Fruit fly (Drosophila melanogaster): Measurements from ENCODE around the gene SCaMC.

Gene SCaMC

dm6 chr3L:12408513-12409320 is 5.9 kb downstream of the SCaMC start (continued):
- peak; percentile 49 for TF ChIP-seq Hr39 (GFP tag; optimal IDR thresholded peaks at IDR 0.05)
- peak; percentile 85 for TF ChIP-seq Lpt (GFP tag; optimal IDR thresholded peaks at IDR 0.05)
- peak; percentile 60 for TF ChIP-seq Sox102F (GFP tag; optimal IDR thresholded peaks at IDR 0.05)
- TF ChIP-seq CG11762 (GFP tag; optimal IDR thresholded peaks at IDR 0.05; ENCODE audit: insufficient read depth) = peak; percentile 68
- no peak for TF ChIP-seq CG4318 (GFP tag; optimal IDR thresholded peaks at IDR 0.05)
- TF ChIP-seq CG6854 (GFP tag; optimal IDR thresholded peaks at IDR 0.05) = peak; percentile 96
- TF ChIP-seq CG32006 (GFP tag; optimal IDR thresholded peaks at IDR 0.05) = peak; percentile 59
- peak; percentile 44 for TF ChIP-seq Ets96B (tag; optimal IDR thresholded peaks at IDR 0.05)
- TF ChIP-seq eg (GFP tag; IDR thresholded peaks at IDR 0.05) = peak; percentile 93
- TF ChIP-seq CG31627 (GFP tag; optimal IDR thresholded peaks at IDR 0.05) = peak; percentile 50
- TF ChIP-seq cyc (GFP tag; optimal IDR thresholded peaks at IDR 0.05) = peak; percentile 16
- TF ChIP-seq Eip78C (GFP tag) = peak; percentile 64
- peak; percentile 3 for TF ChIP-seq CG6792 (GFP tag; optimal IDR thresholded peaks at IDR 0.05)
- TF ChIP-seq Gug (GFP tag; IDR thresholded peaks at IDR 0.05) = peak; percentile 56
- TF ChIP-seq achi (GFP tag; optimal IDR thresholded peaks at IDR 0.05) = peak; percentile 27
- peak; percentile 69 for TF ChIP-seq topi (GFP tag; optimal IDR thresholded peaks at IDR 0.05)
- TF ChIP-seq CG11902 (GFP tag; optimal IDR thresholded peaks at IDR 0.05) = peak; percentile 42
- peak; percentile 47 for TF ChIP-seq CG3032 (tag; optimal IDR thresholded peaks at IDR 0.05)
- peak; percentile 32 for TF ChIP-seq pdm3 (GFP tag; optimal IDR thresholded peaks at IDR 0.05)
- peak; percentile 94 for TF ChIP-seq CG6276 (GFP tag; optimal IDR thresholded peaks at IDR 0.05)
- TF ChIP-seq OdsH (GFP tag; optimal IDR thresholded peaks at IDR 0.05) = peak; percentile 31
- TF ChIP-seq esn (GFP tag; optimal IDR thresholded peaks at IDR 0.05) = peak; percentile 65
- TF ChIP-seq CG6163 (GFP tag; IDR thresholded peaks at IDR 0.05) = peak; percentile 87
- peak; percentile 65 for TF ChIP-seq dac (GFP tag; optimal IDR thresholded peaks at IDR 0.05)
- TF ChIP-seq Hr4 (GFP tag; optimal IDR thresholded peaks at IDR 0.05) = peak; percentile 56
- peak; percentile 76 for TF ChIP-seq CG15336 (GFP tag; IDR thresholded peaks at IDR 0.05)
- peak; percentile 67 to 68 for TF ChIP-seq salr (GFP tag; optimal IDR thresholded peaks at IDR 0.05)
- TF ChIP-seq CG10669 (GFP tag; optimal IDR thresholded peaks at IDR 0.05) = peak; percentile 68
- TF ChIP-seq fkh (GFP tag; optimal IDR thresholded peaks at IDR 0.05) = peak; percentile 72
- TF ChIP-seq Sox15 (GFP tag; optimal IDR thresholded peaks at IDR 0.05) = no peak
- TF ChIP-seq Sox14 (GFP tag; optimal IDR thresholded peaks at IDR 0.05) = peak; percentile 75
- TF ChIP-seq Hr38 (GFP tag; optimal IDR thresholded peaks at IDR 0.05) = peak; percentile 49
- TF ChIP-seq acj6 (GFP tag; optimal IDR thresholded peaks at IDR 0.05) = peak; percentile 8
- TF ChIP-seq Eip93F (GFP tag; optimal IDR thresholded peaks at IDR 0.05) = peak; percentile 9
- no peak for TF ChIP-seq CG8632 (GFP tag; optimal IDR thresholded peaks at IDR 0.05)
- TF ChIP-seq Met (GFP tag; optimal IDR thresholded peaks at IDR 0.05) = peak; percentile 58
- peak; percentile 94 for TF ChIP-seq CG16779 (tag; optimal IDR thresholded peaks at IDR 0.05)

dm6 chr3L:12407779-12408178 is 6.9 kb downstream of the SCaMC start:
- TF ChIP-seq CG31627 (GFP tag; optimal IDR thresholded peaks at IDR 0.05) (no peak), Blimp-1 (GFP tag; optimal IDR thresholded peaks at IDR 0.05) (no peak), acj6 (GFP tag; optimal IDR thresholded peaks at IDR 0.05) (no peak), Hr39 (GFP tag; optimal IDR thresholded peaks at IDR 0.05) (no peak), CG7368 (GFP tag; optimal IDR thresholded peaks at IDR 0.05) (no peak), Hr38 (GFP tag; optimal IDR thresholded peaks at IDR 0.05) (no peak), CG11294 (GFP tag; IDR thresholded peaks at IDR 0.05) (no peak)

Data from whole organism, prepupa.